Fruit fly (Drosophila melanogaster) whole organism, embryonic: ENCODE data around the gene CG10589.
A peak's percentile ranks its signal among the peaks of the same experiment; 100 is the strongest.

Experiments used
- ATbp ChIP-seq: fragments of 200-800 bp; sonication (Bioruptor generic); optimal IDR thresholded peaks from 2 replicates; lab custom pipeline; 2017; ENCODE audit warnings: missing biosample characterization, mild to moderate bottlenecking, missing genetic modification characterization, missing genetic modification reagents
- CG10543 ChIP-seq: fragments of 200-800 bp; sonication (Bioruptor generic); optimal IDR thresholded peaks from 3 replicates; lab custom pipeline; 2017; ENCODE audit warnings: missing biosample characterization, mild to moderate bottlenecking, missing genetic modification characterization, moderate library complexity
- CG11093 ChIP-seq: fragments of 200-800 bp; sonication (Bioruptor generic); IDR thresholded peaks from 3 replicates; pipeline ENCODE4 v1.3.6; 2022; ENCODE audit warnings: missing biosample characterization, missing genetic modification characterization
- CG11504 ChIP-seq: fragments of 200-800 bp; sonication (Bioruptor generic); optimal IDR thresholded peaks from 3 replicates; lab custom pipeline; 2019; ENCODE audit warnings: missing biosample characterization, mild to moderate bottlenecking, missing genetic modification characterization, moderate library complexity
- CG1233 ChIP-seq: fragments of 200-800 bp; sonication (Bioruptor generic); optimal IDR thresholded peaks from 4 replicates; lab custom pipeline; 2018; ENCODE audit warnings: missing biosample characterization, mild to moderate bottlenecking, missing genetic modification characterization
- CG15073 ChIP-seq: fragments of 200-800 bp; sonication (Bioruptor generic); optimal IDR thresholded peaks from 2 replicates; lab custom pipeline; 2016; ENCODE audit warnings: missing biosample characterization, missing genetic modification characterization
- CG15601 ChIP-seq: fragments of 200-800 bp; sonication (Bioruptor generic); optimal IDR thresholded peaks from 3 replicates; lab custom pipeline; 2019; ENCODE audit warnings: missing biosample characterization, mild to moderate bottlenecking, missing genetic modification characterization, moderate library complexity
- CG17186 ChIP-seq: fragments of 200-800 bp; sonication (Bioruptor generic); optimal IDR thresholded peaks from 3 replicates; lab custom pipeline; 2017; ENCODE audit warnings: missing biosample characterization, missing genetic modification reagents, missing genetic modification characterization
- CG17328 ChIP-seq: fragments of 200-800 bp; sonication (Bioruptor generic); IDR thresholded peaks from 2 replicates; pipeline ENCODE4 v1.3.6; 2022; ENCODE audit warnings: missing biosample characterization, missing genetic modification characterization
- CG18619 ChIP-seq: fragments of 200-800 bp; sonication (Bioruptor generic); optimal IDR thresholded peaks from 3 replicates; lab custom pipeline; 2017; ENCODE audit warnings: missing biosample characterization, mild to moderate bottlenecking, missing genetic modification characterization
- CG2678 ChIP-seq: fragments of 200-800 bp; sonication (Bioruptor generic); optimal IDR thresholded peaks from 3 replicates; lab custom pipeline; 2019; ENCODE audit warnings: missing biosample characterization, mild to moderate bottlenecking, missing genetic modification characterization, moderate library complexity
- CG2875 ChIP-seq: fragments of 200-800 bp; sonication (Bioruptor generic); optimal IDR thresholded peaks from 2 replicates; lab custom pipeline; 2017; ENCODE audit warnings: missing biosample characterization, mild to moderate bottlenecking, missing genetic modification characterization, missing genetic modification reagents
- CG32772 ChIP-seq: fragments of 200-800 bp; sonication (Bioruptor generic); IDR thresholded peaks from 2 replicates; pipeline ENCODE4 v1.3.6; 2022; ENCODE audit warnings: missing biosample characterization, missing genetic modification characterization
- CG3281 ChIP-seq: fragments of 200-800 bp; sonication (Bioruptor generic); optimal IDR thresholded peaks from 3 replicates; lab custom pipeline; 2017; ENCODE audit warnings: missing biosample characterization, mild to moderate bottlenecking, missing genetic modification characterization
- CG3407 ChIP-seq: fragments of 200-800 bp; sonication (Bioruptor generic); optimal IDR thresholded peaks from 2 replicates; lab custom pipeline; 2018; ENCODE audit warnings: missing biosample characterization, mild to moderate bottlenecking, missing genetic modification characterization
- CG4282 ChIP-seq: fragments of 200-800 bp; sonication (Bioruptor generic); optimal IDR thresholded peaks from 2 replicates; lab custom pipeline; 2016; ENCODE audit warnings: missing biosample characterization, missing genetic modification characterization
- CG5180 ChIP-seq: fragments of 200-800 bp; sonication (Bioruptor generic); optimal IDR thresholded peaks from 3 replicates; lab custom pipeline; 2017; ENCODE audit warnings: missing biosample characterization, missing genetic modification characterization, mild to moderate bottlenecking, moderate library complexity, missing genetic modification reagents
- CG8290 ChIP-seq, 3 experiments: fragments of 200-800 bp; sonication (Bioruptor generic); optimal IDR thresholded peaks; 2 replicates each; lab custom pipeline; 2016 to 2019; ENCODE audit warnings: missing biosample characterization in 3 of 3, missing genetic modification characterization in 3 of 3, mild to moderate bottlenecking in 2 of 3, moderate library complexity in 1 of 3
- CG8359 ChIP-seq: fragments of 200-800 bp; sonication (Bioruptor generic); optimal IDR thresholded peaks from 2 replicates; lab custom pipeline; 2017; ENCODE audit warnings: missing biosample characterization, mild to moderate bottlenecking, missing genetic modification characterization, borderline replicate concordance
- CrebB ChIP-seq: fragments of 200-800 bp; sonication (Bioruptor generic); optimal IDR thresholded peaks from 3 replicates; lab custom pipeline; 2018; ENCODE audit warnings: missing biosample characterization, mild to moderate bottlenecking, missing genetic modification characterization
- D ChIP-seq, 2 experiments: fragments of 200-800 bp in 1 of 2; fragments of >200 bp in 1 of 2; sonication (Bioruptor generic) in 1 of 2; optimal IDR thresholded peaks; 2 replicates in 1 of 2; 3 replicates in 1 of 2; lab custom pipeline; 2017; ENCODE audit warnings: mild to moderate bottlenecking in 1 of 2, missing biosample characterization in 1 of 2, missing genetic modification characterization in 1 of 2, missing genetic modification reagents in 1 of 2
- D19A ChIP-seq: fragments of 200-800 bp; optimal IDR thresholded peaks from 3 replicates; lab custom pipeline; 2019; ENCODE audit warnings: missing biosample characterization, mild to moderate bottlenecking, missing genetic modification characterization, moderate library complexity
- GATAe ChIP-seq: fragments of 200-800 bp; sonication (Bioruptor generic); conservative IDR thresholded peaks from 2 replicates; pipeline ENCODE4 v1.3.6; 2022; ENCODE audit warnings: missing biosample characterization, missing genetic modification characterization
- HLHmδ ChIP-seq: fragments of 200-800 bp; sonication (Bioruptor generic); optimal IDR thresholded peaks from 2 replicates; lab custom pipeline; 2018; ENCODE audit warnings: missing biosample characterization, mild to moderate bottlenecking, missing genetic modification characterization, moderate library complexity
- HmgZ ChIP-seq: fragments of 200-800 bp; sonication (Bioruptor generic); optimal IDR thresholded peaks from 2 replicates; lab custom pipeline; 2018; ENCODE audit warnings: missing biosample characterization, mild to moderate bottlenecking, missing genetic modification characterization
- Hr78 ChIP-seq, 2 experiments: fragments of 200-800 bp in 1 of 2; fragments of >200 bp in 1 of 2; sonication (Bioruptor generic) in 1 of 2; optimal IDR thresholded peaks; 2 replicates each; lab custom pipeline; 2017 to 2019; ENCODE audit warnings: missing biosample characterization in 2 of 2, missing genetic modification characterization in 2 of 2, mild to moderate bottlenecking in 1 of 2, moderate library complexity in 1 of 2
- Nf-YB ChIP-seq: fragments of 200-800 bp; sonication (Bioruptor generic); optimal IDR thresholded peaks from 3 replicates; lab custom pipeline; 2019; ENCODE audit warnings: missing biosample characterization, mild to moderate bottlenecking, missing genetic modification characterization, moderate library complexity
- Pdp1 ChIP-seq, 2 experiments: fragments of 200-800 bp; sonication (Bioruptor generic); optimal IDR thresholded peaks; 3 replicates each; lab custom pipeline; 2016; ENCODE audit warnings: missing biosample characterization in 2 of 2, missing genetic modification characterization in 2 of 2, mild to moderate bottlenecking in 1 of 2, moderate library complexity in 1 of 2
- Trl ChIP-seq, 3 experiments: fragments of >200 bp in 2 of 3; fragments of 200-800 bp in 1 of 3; sonication (Bioruptor generic) in 1 of 3; optimal IDR thresholded peaks; 2 replicates in 1 of 3; 3 replicates in 2 of 3; lab custom pipeline; 2016 to 2017; ENCODE audit warnings: missing biosample characterization in 1 of 3, missing genetic modification characterization in 1 of 3
- Vsx1 ChIP-seq: fragments of 200-800 bp; sonication (Bioruptor generic); optimal IDR thresholded peaks from 2 replicates; lab custom pipeline; 2017; ENCODE audit warnings: missing biosample characterization, mild to moderate bottlenecking, missing genetic modification characterization, missing genetic modification reagents
- Xrp1 ChIP-seq: fragments of 200-800 bp; sonication (Bioruptor generic); IDR thresholded peaks from 2 replicates; pipeline ENCODE4 v1.3.6; 2022; ENCODE audit warnings: missing biosample characterization, missing genetic modification characterization
- chm ChIP-seq: fragments of 200-800 bp; sonication (Bioruptor generic); IDR thresholded peaks from 2 replicates; pipeline ENCODE4 v1.3.6; 2022; ENCODE audit warnings: missing biosample characterization, missing genetic modification characterization
- crol ChIP-seq: fragments of 200-800 bp; sonication (Bioruptor generic); IDR thresholded peaks from 2 replicates; pipeline ENCODE4 v1.3.6; 2022; ENCODE audit warnings: missing biosample characterization, missing genetic modification characterization
- exex ChIP-seq: fragments of 200-800 bp; sonication (Bioruptor generic); optimal IDR thresholded peaks from 4 replicates; lab custom pipeline; 2018; ENCODE audit warnings: missing biosample characterization, mild to moderate bottlenecking, missing genetic modification characterization, moderate library complexity
- insv ChIP-seq, 2 experiments: fragments of 200-800 bp; sonication (Bioruptor generic); optimal IDR thresholded peaks; 3 replicates each; lab custom pipeline; 2016 to 2018; ENCODE audit warnings: missing biosample characterization in 2 of 2, missing genetic modification characterization in 2 of 2
- kni ChIP-seq: fragments of 200-800 bp; sonication (Bioruptor generic); optimal IDR thresholded peaks from 3 replicates; lab custom pipeline; 2017; ENCODE audit warnings: mild to moderate bottlenecking, missing biosample characterization, missing genetic modification reagents, missing genetic modification characterization
- nom ChIP-seq: fragments of 200-800 bp; sonication (Bioruptor generic); optimal IDR thresholded peaks from 2 replicates; lab custom pipeline; 2017; ENCODE audit warnings: missing biosample characterization, missing genetic modification characterization, mild to moderate bottlenecking, moderate library complexity, missing genetic modification reagents
- phol ChIP-seq: fragments of 200-800 bp; sonication (Bioruptor generic); optimal IDR thresholded peaks from 3 replicates; lab custom pipeline; 2018; ENCODE audit warnings: missing biosample characterization, mild to moderate bottlenecking, missing genetic modification characterization, moderate library complexity
- prd ChIP-seq, 3 experiments: fragments of >200 bp in 2 of 3; fragments of 200-800 bp in 1 of 3; sonication (Bioruptor generic) in 1 of 3; optimal IDR thresholded peaks in 2 of 3; IDR thresholded peaks in 1 of 3; 2 replicates in 2 of 3; 3 replicates in 1 of 3; pipeline versions ENCODE4 v1.3.6 to Lab custom; 2017 to 2022; ENCODE audit warnings: missing biosample characterization in 1 of 3, missing genetic modification characterization in 1 of 3
- run ChIP-seq: fragments of 200-800 bp; sonication (Bioruptor generic); optimal IDR thresholded peaks from 3 replicates; lab custom pipeline; 2018; ENCODE audit warnings: missing biosample characterization, mild to moderate bottlenecking, missing genetic modification characterization
- salm ChIP-seq: fragments of 200-800 bp; sonication (Bioruptor generic); optimal IDR thresholded peaks from 2 replicates; lab custom pipeline; 2018; ENCODE audit warnings: missing biosample characterization, mild to moderate bottlenecking, missing genetic modification characterization
- ssp ChIP-seq: fragments of 200-800 bp; sonication (Bioruptor generic); IDR thresholded peaks from 2 replicates; pipeline ENCODE4 v1.3.6; 2022; ENCODE audit warnings: missing biosample characterization, missing genetic modification characterization
- sug ChIP-seq: fragments of 200-800 bp; optimal IDR thresholded peaks from 2 replicates; lab custom pipeline; 2019; ENCODE audit warnings: missing biosample characterization, mild to moderate bottlenecking, missing genetic modification characterization, moderate library complexity
- vnd ChIP-seq: fragments of 200-800 bp; sonication (Bioruptor generic); IDR thresholded peaks from 3 replicates; pipeline ENCODE4 v1.3.6; 2022; ENCODE audit warnings: missing biosample characterization, missing genetic modification characterization; ENCODE audit not compliant: partially characterized antibody
- vvl ChIP-seq: fragments of 200-800 bp; sonication (Bioruptor generic); IDR thresholded peaks from 2 replicates; pipeline ENCODE4 v1.3.6; 2022; ENCODE audit warnings: missing biosample characterization, missing genetic modification characterization

The CG10589 gene

dm6 chr3L:20922279-20922830 lies 5.3 kb upstream of the CG10589 start (continued):
- TF ChIP-seq chm (GFP tag; lab: Robert Waterston, UW) (peak; percentile 69; the same call in 1 of the 2 replicates), phol (tag; lab: Kevin White, UChicago) (no peak), CG3281 (GFP tag; lab: Kevin White, UChicago) (no peak), nom (GFP tag; lab: Kevin White, UChicago) (no peak), HmgZ (tag; lab: Kevin White, UChicago) (peak; percentile 30), CG4282 (peak; percentile 7), CG10543 (GFP tag; lab: Kevin White, UChicago) (peak; percentile 56), Trl (optimal IDR thresholded peaks at IDR 0.05; lab: Kevin White, UChicago) (peak in 1 of 2 experiments; percentile 22), Trl (GFP tag; optimal IDR thresholded peaks at IDR 0.05; lab: Kevin White, UChicago) (no peak), CG32772 (no peak), prd (optimal IDR thresholded peaks at IDR 0.05; lab: Kevin White, UChicago) (no peak), prd (GFP tag; IDR thresholded peaks at IDR 0.05; lab: Robert Waterston, UW) (peak; percentile 44; the same call in 2 of the 3 replicates), Vsx1 (GFP tag; lab: Kevin White, UChicago) (peak; percentile 32), CG3407 (GFP tag; lab: Kevin White, UChicago) (peak; percentile 23), run (tag; lab: Kevin White, UChicago) (peak; percentile 20), CG8290 (GFP tag; optimal IDR thresholded peaks at IDR 0.05; lab: Kevin White, UChicago) (no peak), CG8290 (tag; optimal IDR thresholded peaks at IDR 0.05; lab: Kevin White, UChicago) (peak; percentile 19 to 53), vnd (GFP tag; lab: Robert Waterston, UW) (peak; percentile 43; the same call in 1 of the 3 replicates), kni (peak; percentile 92), ATbp (GFP tag; lab: Kevin White, UChicago) (peak; percentile 28), CG11504 (tag; lab: Kevin White, UChicago) (peak; percentile 7), CG18619 (GFP tag; lab: Kevin White, UChicago) (no peak), CG17186 (GFP tag; lab: Kevin White, UChicago) (no peak), CG1233 (peak; percentile 37), CG15601 (tag; lab: Kevin White, UChicago) (peak; percentile 23), CG11093 (GFP tag; lab: Robert Waterston, UW) (no peak), Xrp1 (peak; percentile 49), insv (GFP tag; optimal IDR thresholded peaks at IDR 0.05; lab: Kevin White, UChicago) (peak in 1 of 2 experiments; percentile 7), CG2875 (peak; percentile 10), CG8359 (no peak), HLHmδ (GFP tag; lab: Kevin White, UChicago) (peak; percentile 30), vvl (peak; percentile 44; the same call in 1 of the 2 replicates), Nf-YB (GFP tag; lab: Kevin White, UChicago) (peak; percentile 45), CG2678 (tag; lab: Kevin White, UChicago) (no peak), Pdp1 (GFP tag; optimal IDR thresholded peaks at IDR 0.05; lab: Kevin White, UChicago) (peak in 1 of 2 experiments; percentile 30), D19A (tag; lab: Kevin White, UChicago) (peak; percentile 21), CG17328 (0 out of 2 replicates have a peak, but pooled peaks have one; percentile 25), exex (tag; lab: Kevin White, UChicago) (peak; percentile 47), Hr78 (GFP tag; optimal IDR thresholded peaks at IDR 0.05; lab: Kevin White, UChicago) (peak in 1 of 2 experiments; percentile 50), D (optimal IDR thresholded peaks at IDR 0.05; lab: Kevin White, UChicago) (peak; percentile 38), D (GFP tag; optimal IDR thresholded peaks at IDR 0.05; lab: Kevin White, UChicago) (peak; percentile 23), CG15073 (no peak), sug (tag; lab: Kevin White, UChicago) (peak; percentile 15), crol (GFP tag; lab: Robert Waterston, UW) (peak; percentile 87), GATAe (GFP tag; lab: Robert Waterston, UW) (peak; percentile 48), CG5180 (GFP tag; lab: Kevin White, UChicago) (peak; percentile 14), ssp (GFP tag; lab: Robert Waterston, UW) (no peak), salm (tag; lab: Kevin White, UChicago) (peak; percentile 52), CrebB (peak; percentile 29)
